Fruit fly (Drosophila melanogaster) whole organism, wandering third instar larva: ENCODE measurements around the gene ham.

ENCODE experiments used
- Abd-B ChIP-seq: fragments of >200 bp; optimal IDR thresholded peaks from 2 replicates; lab custom pipeline; 2017; ENCODE audit warnings: missing biosample characterization, missing genetic modification characterization
- CG32264 ChIP-seq: fragments of 200-800 bp; sonication (Bioruptor generic); optimal IDR thresholded peaks from 2 replicates; lab custom pipeline; 2016; ENCODE audit warnings: missing biosample characterization, missing genetic modification characterization
- CG9705 ChIP-seq: fragments of 200-800 bp; sonication (Bioruptor generic); optimal IDR thresholded peaks from 2 replicates; lab custom pipeline; 2018; ENCODE audit warnings: missing biosample characterization, mild to moderate bottlenecking, missing genetic modification characterization
- CrebA ChIP-seq: fragments of 200-800 bp; sonication (Bioruptor generic); optimal IDR thresholded peaks from 2 replicates; lab custom pipeline; 2016; ENCODE audit warnings: missing biosample characterization, mild to moderate bottlenecking, missing genetic modification characterization, borderline replicate concordance
- Dfd ChIP-seq: fragments of >200 bp; optimal IDR thresholded peaks from 2 replicates; lab custom pipeline; 2017; ENCODE audit warnings: missing biosample characterization, missing genetic modification characterization
- Dif ChIP-seq: fragments of 200-275, 200-300 bp; sonication (Bioruptor generic); optimal IDR thresholded peaks from 2 replicates; lab custom pipeline; 2018; ENCODE audit warnings: missing biosample characterization, missing genetic modification characterization; ENCODE audit not compliant: partially characterized antibody
- GATAd ChIP-seq: sonication (Bioruptor generic); optimal IDR thresholded peaks from 2 replicates; lab custom pipeline; 2016; ENCODE audit warnings: missing biosample characterization, missing genetic modification characterization
- HLH106 ChIP-seq: fragments of 200-800 bp; optimal IDR thresholded peaks from 3 replicates; lab custom pipeline; 2019; ENCODE audit warnings: missing biosample characterization, mild to moderate bottlenecking, missing genetic modification characterization, moderate library complexity
- Hnf4 ChIP-seq: fragments of 200-800 bp; sonication (Bioruptor generic); optimal IDR thresholded peaks from 2 replicates; lab custom pipeline; 2016; ENCODE audit warnings: missing biosample characterization, mild to moderate bottlenecking, missing genetic modification characterization
- Hr83 ChIP-seq: fragments of 200-300 bp; sonication (Bioruptor generic); optimal IDR thresholded peaks from 2 replicates; lab custom pipeline; 2016; ENCODE audit warnings: missing biosample characterization, mild to moderate bottlenecking, missing genetic modification characterization, moderate library complexity; ENCODE audit not compliant: poor library complexity, severe bottlenecking
- Jra ChIP-seq: sonication (Bioruptor generic); optimal IDR thresholded peaks from 2 replicates; lab custom pipeline; 2016; ENCODE audit warnings: missing biosample characterization, missing genetic modification characterization
- Mio ChIP-seq: sonication (Bioruptor generic); optimal IDR thresholded peaks from 2 replicates; lab custom pipeline; 2016; ENCODE audit warnings: missing biosample characterization, missing genetic modification characterization
- Myc ChIP-seq: fragments of >200 bp; optimal IDR thresholded peaks from 2 replicates; lab custom pipeline; 2017
- OdsH ChIP-seq: fragments of 200-800 bp; sonication (Bioruptor generic); optimal IDR thresholded peaks from 2 replicates; lab custom pipeline; 2016; ENCODE audit warnings: missing biosample characterization, mild to moderate bottlenecking, missing genetic modification characterization
- Vsx2 ChIP-seq: fragments of 200-300, 225-300 bp; sonication (Bioruptor generic); optimal IDR thresholded peaks from 2 replicates; lab custom pipeline; 2018; ENCODE audit warnings: missing biosample characterization, missing genetic modification characterization; ENCODE audit not compliant: partially characterized antibody
- br ChIP-seq: fragments of 200-800 bp; sonication (Bioruptor generic); optimal IDR thresholded peaks from 2 replicates; lab custom pipeline; 2016; ENCODE audit warnings: missing biosample characterization, missing genetic modification characterization
- brk ChIP-seq: fragments of 200-800 bp; sonication (Bioruptor generic); optimal IDR thresholded peaks from 2 replicates; lab custom pipeline; 2016; ENCODE audit warnings: missing biosample characterization, mild to moderate bottlenecking, missing genetic modification characterization
- dl ChIP-seq, 2 experiments: fragments of 175-275, 200-275 bp in 1 of 2; fragments of 200-275 bp in 1 of 2; sonication (Bioruptor generic); optimal IDR thresholded peaks; lab custom pipeline; 2018; ENCODE audit warnings: mild to moderate bottlenecking in 2 of 2, missing biosample characterization in 2 of 2, missing genetic modification characterization in 2 of 2, moderate library complexity in 2 of 2; ENCODE audit not compliant: partially characterized antibody in 2 of 2, insufficient read depth in 1 of 2
- dmrt93B ChIP-seq: fragments of 200-800 bp; sonication (Bioruptor generic); optimal IDR thresholded peaks from 2 replicates; lab custom pipeline; 2018; ENCODE audit warnings: missing biosample characterization, mild to moderate bottlenecking, missing genetic modification characterization
- ey ChIP-seq: fragments of 200-800 bp; sonication (Bioruptor generic); optimal IDR thresholded peaks from 2 replicates; lab custom pipeline; 2016; ENCODE audit warnings: missing biosample characterization, missing genetic modification characterization
- foxo ChIP-seq, 2 experiments: fragments of 200-800 bp; sonication (Bioruptor generic); optimal IDR thresholded peaks; 2 replicates in 1 of 2; 3 replicates in 1 of 2; lab custom pipeline; 2016 to 2017; ENCODE audit warnings: missing biosample characterization in 2 of 2, missing genetic modification characterization in 2 of 2
- fru ChIP-seq: fragments of 200-800 bp; sonication (Bioruptor generic); optimal IDR thresholded peaks from 3 replicates; lab custom pipeline; 2016; ENCODE audit warnings: missing biosample characterization, mild to moderate bottlenecking, missing genetic modification characterization
- jim ChIP-seq: fragments of 175-275, 200-325 bp; sonication (Bioruptor generic); optimal IDR thresholded peaks from 2 replicates; lab custom pipeline; 2016; ENCODE audit warnings: missing biosample characterization, mild to moderate bottlenecking, missing genetic modification characterization
- lola ChIP-seq: fragments of >200 bp; optimal IDR thresholded peaks from 2 replicates; lab custom pipeline; 2017; ENCODE audit warnings: missing biosample characterization, missing genetic modification characterization
- pan ChIP-seq: fragments of >200 bp; optimal IDR thresholded peaks from 2 replicates; lab custom pipeline; 2017
- rgr ChIP-seq: fragments of 200-800 bp; sonication (Bioruptor generic); optimal IDR thresholded peaks from 3 replicates; lab custom pipeline; 2016; ENCODE audit warnings: missing biosample characterization, mild to moderate bottlenecking, missing genetic modification characterization
- sage ChIP-seq: fragments of 200-800 bp; sonication (Bioruptor generic); optimal IDR thresholded peaks from 2 replicates; lab custom pipeline; 2016; ENCODE audit warnings: missing biosample characterization, mild to moderate bottlenecking, missing genetic modification characterization
- sv ChIP-seq: fragments of 200-800 bp; sonication (Bioruptor generic); optimal IDR thresholded peaks from 3 replicates; lab custom pipeline; 2016; ENCODE audit warnings: missing biosample characterization, missing genetic modification characterization
- tai ChIP-seq: sonication (Bioruptor generic); optimal IDR thresholded peaks from 2 replicates; lab custom pipeline; 2016; ENCODE audit warnings: missing biosample characterization, missing genetic modification characterization
- usp ChIP-seq: fragments of >200 bp; optimal IDR thresholded peaks from 2 replicates; lab custom pipeline; 2017; ENCODE audit warnings: missing biosample characterization, missing genetic modification characterization

Gene ham

DNA sequence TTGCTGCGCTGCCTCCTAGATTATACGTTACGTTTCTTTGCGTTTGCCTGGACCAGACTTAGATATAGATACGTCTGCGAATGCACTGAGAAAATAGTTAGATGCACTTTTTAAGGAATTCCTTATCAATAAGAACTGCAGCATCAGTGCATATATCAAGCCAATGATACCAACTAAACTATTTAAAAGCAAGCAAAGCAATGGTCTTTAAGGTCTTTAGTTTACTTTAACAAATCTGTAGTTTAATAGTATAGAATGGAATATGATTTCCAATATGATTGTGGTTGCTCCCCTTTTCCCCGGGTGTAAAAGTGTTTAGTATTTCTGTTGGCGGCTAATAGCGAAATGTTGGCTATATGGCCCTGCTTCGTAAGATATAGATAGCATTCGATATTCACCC, 46.0 kb downstream of the ham start:
- TF ChIP-seq foxo (GFP tag; optimal IDR thresholded peaks at IDR 0.05; lab: Kevin White, UChicago) (no peak), pan (lab: Kevin White, UChicago) (no peak), Jra (GFP tag; lab: Kevin White, UChicago) (no peak), CrebA (GFP tag; lab: Kevin White, UChicago) (no peak)

DNA sequence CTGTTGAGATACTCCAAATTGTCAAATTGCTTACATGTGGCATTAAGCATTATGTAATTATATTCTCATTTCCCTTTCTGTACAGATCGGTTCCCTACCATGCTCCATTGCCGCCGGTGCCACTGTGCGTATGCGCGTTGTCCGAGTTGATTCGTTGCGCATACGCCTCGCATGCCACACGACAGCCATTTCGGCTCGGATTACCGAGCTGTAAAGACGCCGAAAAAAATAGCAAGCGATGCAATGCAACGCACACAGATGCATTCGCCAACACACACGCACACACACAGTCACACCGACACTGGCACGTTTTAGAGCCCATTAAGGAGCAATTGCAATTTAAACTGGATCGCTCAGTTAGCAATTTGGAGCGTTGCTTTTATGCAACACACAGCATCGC, 47.3 kb downstream of the ham start:
- TF ChIP-seq Dif (GFP tag; lab: Kevin White, UChicago), result no peak
- TF ChIP-seq CG32264, result no peak
- TF ChIP-seq br, result no peak
- TF ChIP-seq Dfd, result peak; percentile 62
- no peak for TF ChIP-seq brk (GFP tag; lab: Kevin White, UChicago)
- no peak for TF ChIP-seq fru

DNA sequence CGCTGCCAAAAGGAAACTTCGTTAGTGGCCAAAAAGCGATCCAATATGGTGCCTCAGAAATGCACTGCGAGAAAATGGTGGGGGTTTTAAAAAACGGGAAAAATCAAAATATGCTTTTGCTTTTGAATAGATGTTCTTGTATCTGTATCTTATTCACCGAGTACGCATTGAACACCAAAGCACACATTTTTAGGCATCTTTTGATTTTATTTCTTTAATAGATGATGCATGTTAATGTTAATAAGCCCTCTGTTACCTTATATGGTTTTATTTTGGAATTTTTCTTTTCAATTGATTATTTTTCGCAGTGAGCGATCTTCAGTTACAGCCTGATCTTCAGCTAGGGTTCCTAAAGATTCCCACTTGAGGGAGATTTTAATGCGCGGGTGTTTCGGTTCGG, 48.8 kb downstream of the ham start:
- TF ChIP-seq dmrt93B (GFP tag; lab: Kevin White, UChicago), result no peak
- TF ChIP-seq CG32264, result no peak
- no peak for TF ChIP-seq foxo (GFP tag; optimal IDR thresholded peaks at IDR 0.05; lab: Kevin White, UChicago)
- TF ChIP-seq sage (GFP tag; lab: Kevin White, UChicago), result no peak
- no peak for TF ChIP-seq br
- TF ChIP-seq rgr (GFP tag; lab: Kevin White, UChicago), result no peak
- TF ChIP-seq jim (GFP tag; lab: Kevin White, UChicago), result no peak
- no peak for TF ChIP-seq CG9705
- no peak for TF ChIP-seq lola (GFP tag; lab: Kevin White, UChicago)
- no peak for TF ChIP-seq usp (GFP tag; lab: Kevin White, UChicago)
- no peak for TF ChIP-seq ey (GFP tag; lab: Kevin White, UChicago)
- TF ChIP-seq HLH106 (tag; lab: Kevin White, UChicago), result no peak
- no peak for TF ChIP-seq Abd-B (GFP tag; lab: Kevin White, UChicago)
- no peak for TF ChIP-seq CrebA (GFP tag; lab: Kevin White, UChicago)
- TF ChIP-seq sv (GFP tag; lab: Kevin White, UChicago), result no peak
- TF ChIP-seq Dfd, result no peak
- no peak for TF ChIP-seq OdsH (GFP tag; lab: Kevin White, UChicago)
- TF ChIP-seq pan (lab: Kevin White, UChicago), result no peak
- no peak for TF ChIP-seq Mio (GFP tag; lab: Kevin White, UChicago)

DNA sequence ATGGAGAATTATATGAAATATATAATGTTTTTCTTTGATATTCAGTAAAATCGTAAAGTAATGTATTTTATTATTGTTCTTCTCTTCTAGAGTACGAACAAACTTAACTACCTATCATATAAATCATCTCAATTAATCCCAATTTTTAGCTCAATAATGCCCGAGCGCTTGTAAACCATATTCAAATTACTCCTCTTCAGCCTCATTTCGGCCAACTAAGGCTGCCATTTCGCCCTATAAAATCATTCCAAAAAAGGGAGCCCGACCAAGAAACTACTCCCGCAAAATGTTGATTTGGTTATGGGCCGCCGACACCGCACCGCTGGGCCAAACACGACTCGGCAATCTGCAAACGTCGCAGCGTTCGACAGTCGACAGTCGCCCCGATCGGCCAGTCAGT, 50.0 kb downstream of the ham start:
- no peak for TF ChIP-seq Hr83 (GFP tag; lab: Kevin White, UChicago)
- no peak for TF ChIP-seq fru
- no peak for TF ChIP-seq ey (GFP tag; lab: Kevin White, UChicago)
- no peak for TF ChIP-seq HLH106 (tag; lab: Kevin White, UChicago)
- TF ChIP-seq Myc (lab: Kevin White, UChicago), result no peak

DNA sequence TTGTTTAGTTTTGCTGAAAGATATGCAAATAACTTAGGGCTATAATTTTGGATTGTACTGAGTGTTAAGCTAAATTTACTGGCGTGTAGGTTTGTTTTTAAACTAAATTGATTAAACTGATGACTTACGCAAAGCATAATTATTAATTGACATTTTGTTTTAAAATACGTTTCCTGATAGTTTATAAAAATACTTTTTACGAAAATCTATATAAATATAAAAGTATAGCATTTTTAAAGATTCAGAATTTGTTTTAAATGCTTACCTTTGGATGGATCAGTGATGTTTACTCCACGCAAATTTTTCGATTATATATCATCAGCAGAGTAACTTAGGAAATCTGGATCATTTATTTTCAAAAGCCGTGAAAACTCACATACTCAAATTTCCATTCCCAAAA, 52.7 kb downstream of the ham start, which contains the start of the genes CG42752 and CG15167:
TSS of gene CG42752 (minus strand) at position 101 of the 400 bp plus-strand sequence.
TSS of gene CG15167 (plus strand) at position 349 of the 400 bp plus-strand sequence.
- no peak for TF ChIP-seq Mio (GFP tag; lab: Kevin White, UChicago)
- no peak for TF ChIP-seq foxo (GFP tag; optimal IDR thresholded peaks at IDR 0.05; lab: Kevin White, UChicago)
- TF ChIP-seq dl (GFP tag; optimal IDR thresholded peaks at IDR 0.05; lab: Kevin White, UChicago; ENCODE audit: insufficient read depth in 1 of 2, partially characterized antibody in 2 of 2), result no peak
- TF ChIP-seq Dif (GFP tag; lab: Kevin White, UChicago), result no peak
- TF ChIP-seq, all 38 proteins: peak for 0

dm6 chr2L:18737239-18737638, 55.5 kb downstream of the ham start:
- TF ChIP-seq OdsH (GFP tag; lab: Kevin White, UChicago), result no peak
- no peak for TF ChIP-seq Hnf4
- no peak for TF ChIP-seq GATAd (GFP tag; lab: Kevin White, UChicago)
- TF ChIP-seq HLH106 (tag; lab: Kevin White, UChicago), result no peak
- no peak for TF ChIP-seq fru
- TF ChIP-seq Jra (GFP tag; lab: Kevin White, UChicago), result no peak
- TF ChIP-seq dl (GFP tag; optimal IDR thresholded peaks at IDR 0.05; lab: Kevin White, UChicago; ENCODE audit: insufficient read depth in 1 of 2, partially characterized antibody in 2 of 2), result no peak
- no peak for TF ChIP-seq sage (GFP tag; lab: Kevin White, UChicago)
- TF ChIP-seq sv (GFP tag; lab: Kevin White, UChicago), result no peak
- no peak for TF ChIP-seq Vsx2
- TF ChIP-seq dmrt93B (GFP tag; lab: Kevin White, UChicago), result no peak
- TF ChIP-seq CG9705, result no peak
- TF ChIP-seq CrebA (GFP tag; lab: Kevin White, UChicago), result no peak
- TF ChIP-seq brk (GFP tag; lab: Kevin White, UChicago), result no peak
- no peak for TF ChIP-seq tai (GFP tag; lab: Kevin White, UChicago)
- no peak for TF ChIP-seq jim (GFP tag; lab: Kevin White, UChicago)
